Fruit fly (Drosophila melanogaster) Kc167 (cell line): ENCODE measurements around the gene CG1943.

Experiments used
- Myc ChIP-seq: fragments of >200 bp; optimal IDR thresholded peaks from 2 replicates; lab custom pipeline; 2017; ENCODE audit warnings: missing external identifiers
- Sin3A ChIP-seq: fragments of >200 bp; optimal IDR thresholded peaks from 2 replicates; lab custom pipeline; 2018; ENCODE audit warnings: missing external identifiers
- h ChIP-seq: fragments of >200 bp; optimal IDR thresholded peaks from 3 replicates; lab custom pipeline; 2018; ENCODE audit warnings: missing external identifiers
- insv ChIP-seq: fragments of >200 bp; optimal IDR thresholded peaks from 3 replicates; lab custom pipeline; 2018; ENCODE audit warnings: missing external identifiers
- psq ChIP-seq: fragments of >200 bp; optimal IDR thresholded peaks from 2 replicates; lab custom pipeline; 2017; ENCODE audit warnings: missing external identifiers
- ttk ChIP-seq: sonication (Bioruptor generic); optimal IDR thresholded peaks from 2 replicates; lab custom pipeline; 2017; ENCODE audit warnings: missing external identifiers

CG1943 gene

dm6 chr3R:7074297-7075114 lies at the start of gene CG1943, which contains the start of gene Ufl1:
CG1943 (plus strand) TSS chr3R:7074859.
Ufl1 (minus strand) TSS chr3R:7074452.
- TF ChIP-seq psq (lab: Kevin White, UChicago) (no peak), Myc (lab: Kevin White, UChicago) (no peak), Sin3A (lab: Kevin White, UChicago) (no peak), insv (lab: Kevin White, UChicago) (no peak), ttk (lab: Kevin White, UChicago) (no peak), h (no peak)

- TF ChIP-seq Sin3A (lab: Kevin White, UChicago) (no peak), Myc (lab: Kevin White, UChicago) (no peak), ttk (lab: Kevin White, UChicago) (no peak), insv (lab: Kevin White, UChicago) (no peak), h (no peak), psq (lab: Kevin White, UChicago) (no peak)
Measured at dm6 chr3R:7025241-7025640, 49.4 kb upstream of the CG1943 start.

DNA sequence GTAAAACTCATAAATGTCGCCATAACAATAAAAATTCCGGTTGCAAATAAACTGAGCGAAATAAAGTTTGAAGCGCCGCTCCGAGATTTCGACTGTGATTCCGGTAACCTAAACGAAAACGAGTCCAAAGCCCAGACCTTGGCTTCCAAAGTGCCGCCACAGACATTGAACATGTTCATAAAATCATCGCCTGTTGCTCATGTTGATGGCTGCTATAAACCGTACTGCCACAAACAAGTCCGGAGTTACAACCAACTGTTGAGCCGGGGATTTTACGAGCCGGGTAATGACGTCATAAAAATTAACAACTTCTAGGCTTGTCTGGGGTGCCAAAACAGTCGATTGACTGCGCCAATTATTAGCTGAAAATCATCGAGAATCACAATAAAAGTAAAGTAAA lies 46.1 kb upstream of the CG1943 start:
- TF ChIP-seq Sin3A (lab: Kevin White, UChicago) (no peak), h (no peak), Myc (lab: Kevin White, UChicago) (no peak), ttk (lab: Kevin White, UChicago) (no peak), psq (lab: Kevin White, UChicago) (no peak), insv (lab: Kevin White, UChicago) (no peak)

dm6 chr3R:7029434-7029833 lies 45.2 kb upstream of the CG1943 start:
- TF ChIP-seq insv (lab: Kevin White, UChicago) (no peak), h (no peak), Sin3A (lab: Kevin White, UChicago) (no peak)

- no peak for TF ChIP-seq Myc (lab: Kevin White, UChicago)
Measured at dm6 chr3R:7031553-7031952, 43.1 kb upstream of the CG1943 start.

DNA sequence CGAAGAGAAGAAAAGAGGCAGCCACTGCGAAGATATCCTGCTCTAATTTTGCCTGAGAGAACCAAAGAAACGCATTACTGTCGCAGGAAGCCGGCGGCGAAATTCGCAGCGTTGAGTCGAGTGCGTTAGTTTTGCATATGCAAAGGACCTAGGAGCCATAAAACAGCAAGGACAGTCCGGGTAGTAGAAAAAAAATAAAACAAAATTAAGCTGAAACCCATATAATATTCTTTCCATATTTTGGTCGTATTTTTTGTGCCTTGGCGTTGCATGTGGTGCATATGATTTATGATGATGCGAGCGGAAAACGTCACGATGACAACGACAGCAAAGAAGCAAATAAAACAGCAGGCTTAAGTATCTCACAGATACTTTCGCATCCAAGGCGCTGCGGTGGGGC lies 41.0 kb upstream of the CG1943 start:
- TF ChIP-seq insv (lab: Kevin White, UChicago) = no peak
- no peak for TF ChIP-seq Myc (lab: Kevin White, UChicago)
- TF ChIP-seq Sin3A (lab: Kevin White, UChicago) = no peak
- TF ChIP-seq psq (lab: Kevin White, UChicago) = no peak
- no peak for TF ChIP-seq h
- TF ChIP-seq ttk (lab: Kevin White, UChicago) = no peak

dm6 chr3R:7034440-7034839 lies 40.2 kb upstream of the CG1943 start:
- TF ChIP-seq insv (lab: Kevin White, UChicago) = no peak
- TF ChIP-seq Sin3A (lab: Kevin White, UChicago) = no peak
- TF ChIP-seq h = no peak
- TF ChIP-seq Myc (lab: Kevin White, UChicago) = no peak
- no peak for TF ChIP-seq ttk (lab: Kevin White, UChicago)
- TF ChIP-seq psq (lab: Kevin White, UChicago) = no peak

DNA sequence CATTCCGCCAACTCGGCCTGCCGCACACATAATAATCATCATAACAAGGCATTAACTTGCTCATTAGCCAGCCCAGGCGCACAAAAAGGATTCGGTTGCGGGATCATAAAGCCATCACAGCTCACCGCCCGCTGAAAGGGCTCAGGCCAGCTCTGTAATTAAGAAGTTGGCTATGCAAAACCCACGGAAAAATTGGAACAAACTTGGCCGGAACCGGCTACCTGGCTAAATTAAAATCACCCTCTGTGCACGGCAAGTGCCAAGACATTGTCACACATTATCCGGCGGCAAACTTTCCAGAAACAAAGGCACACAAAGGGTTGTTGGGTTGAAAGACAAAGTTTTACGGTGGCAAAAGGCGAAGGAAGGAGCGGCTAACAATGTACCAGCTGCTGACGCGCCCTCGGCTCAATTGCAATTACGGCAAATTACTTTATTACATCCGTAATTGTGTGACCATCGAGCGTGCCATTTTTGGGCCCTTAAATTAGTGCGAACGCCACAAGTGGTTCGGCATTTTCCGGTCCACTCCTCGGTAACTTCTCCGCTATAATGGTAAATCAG lies 38.9 kb upstream of the CG1943 start:
- TF ChIP-seq ttk (lab: Kevin White, UChicago) = no peak

DNA sequence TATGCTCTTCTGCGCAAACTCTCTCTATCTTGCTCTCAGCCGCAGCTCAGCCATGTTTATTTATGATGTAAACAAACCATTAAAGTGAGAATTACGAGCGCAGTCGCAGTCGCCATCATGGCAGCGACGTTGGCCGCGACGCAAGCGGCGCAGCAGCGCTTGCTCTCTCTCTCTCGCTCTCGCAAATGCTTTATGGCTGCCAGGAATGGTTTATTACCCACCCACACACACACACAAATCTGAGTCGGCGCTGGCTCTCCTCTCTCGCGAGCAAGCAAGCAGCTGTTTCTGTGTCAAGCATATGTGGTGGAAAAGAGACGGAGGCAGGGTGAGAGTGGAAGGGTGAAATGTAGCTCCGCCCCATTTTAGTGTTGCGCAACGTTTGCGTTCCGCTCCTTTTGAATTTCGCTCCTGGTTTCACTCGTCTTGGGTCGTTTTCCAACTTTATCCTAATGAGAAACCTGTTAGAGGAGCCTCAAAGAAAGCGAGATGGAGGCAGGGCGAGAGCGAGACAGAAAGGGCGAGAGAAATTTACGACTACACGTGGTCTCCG lies 37.3 kb upstream of the CG1943 start:
- no peak for TF ChIP-seq Myc (lab: Kevin White, UChicago)
- no peak for TF ChIP-seq ttk (lab: Kevin White, UChicago)
- TF ChIP-seq Sin3A (lab: Kevin White, UChicago) = no peak
- no peak for TF ChIP-seq h
- TF ChIP-seq psq (lab: Kevin White, UChicago) = no peak
- no peak for TF ChIP-seq insv (lab: Kevin White, UChicago)

- TF ChIP-seq ttk (lab: Kevin White, UChicago) = no peak
- no peak for TF ChIP-seq Myc (lab: Kevin White, UChicago)
- no peak for TF ChIP-seq psq (lab: Kevin White, UChicago)
- no peak for TF ChIP-seq insv (lab: Kevin White, UChicago)
- no peak for TF ChIP-seq h
- TF ChIP-seq Sin3A (lab: Kevin White, UChicago) = no peak
Measured at dm6 chr3R:7040894-7041293, 33.8 kb upstream of the CG1943 start.

- no peak for TF ChIP-seq ttk (lab: Kevin White, UChicago)
- TF ChIP-seq insv (lab: Kevin White, UChicago) = no peak
- TF ChIP-seq psq (lab: Kevin White, UChicago) = no peak
- TF ChIP-seq Myc (lab: Kevin White, UChicago) = no peak
- no peak for TF ChIP-seq Sin3A (lab: Kevin White, UChicago)
- TF ChIP-seq h = no peak
Measured at dm6 chr3R:7044016-7044415, 30.6 kb upstream of the CG1943 start.

dm6 chr3R:7052242-7052641 lies 22.4 kb upstream of the CG1943 start, which contains the start of gene Sodh1:
Sodh1 (plus strand) TSS chr3R:7052335.
- TF ChIP-seq Sin3A (lab: Kevin White, UChicago) (no peak), psq (lab: Kevin White, UChicago) (no peak), h (no peak), Myc (lab: Kevin White, UChicago) (no peak), insv (lab: Kevin White, UChicago) (no peak)
